Fruit fly (Drosophila melanogaster) whole organism, prepupa: ENCODE data around the gene Pde9.

Experiments used
- Blimp-1 ChIP-seq: fragments of 200-800 bp; sonication (Bioruptor generic); optimal IDR thresholded peaks from 3 replicates; lab custom pipeline; 2017; ENCODE audit warnings: missing biosample characterization, missing genetic modification characterization, mild to moderate bottlenecking, moderate library complexity, missing genetic modification reagents
- CG16779 ChIP-seq: fragments of 200-800 bp; sonication (Bioruptor generic); optimal IDR thresholded peaks from 3 replicates; lab custom pipeline; 2017; ENCODE audit warnings: missing biosample characterization, mild to moderate bottlenecking, missing genetic modification characterization
- CG6854 ChIP-seq: fragments of 200-800 bp; sonication (Bioruptor generic); optimal IDR thresholded peaks from 2 replicates; lab custom pipeline; 2017; ENCODE audit warnings: missing biosample characterization, mild to moderate bottlenecking, missing genetic modification characterization
- CG8632 ChIP-seq: fragments of 200-800 bp; sonication (Bioruptor generic); optimal IDR thresholded peaks from 3 replicates; lab custom pipeline; 2016; ENCODE audit warnings: missing biosample characterization, missing genetic modification characterization
- Eip75B ChIP-seq: fragments of 200-800 bp; sonication (Bioruptor generic); optimal IDR thresholded peaks from 3 replicates; lab custom pipeline; 2016; ENCODE audit warnings: missing biosample characterization, missing genetic modification characterization
- Ets21C ChIP-seq: fragments of 200-800 bp; sonication (Bioruptor generic); optimal IDR thresholded peaks from 3 replicates; lab custom pipeline; 2016; ENCODE audit warnings: missing biosample characterization, missing genetic modification characterization
- Sox102F ChIP-seq: fragments of 200-800 bp; sonication (Bioruptor generic); optimal IDR thresholded peaks from 2 replicates; lab custom pipeline; 2016; ENCODE audit warnings: missing biosample characterization, mild to moderate bottlenecking, missing genetic modification characterization
- achi ChIP-seq: fragments of 200-800 bp; sonication (Bioruptor generic); optimal IDR thresholded peaks from 3 replicates; lab custom pipeline; 2016; ENCODE audit warnings: missing biosample characterization, missing genetic modification characterization
- lz ChIP-seq: fragments of 200-800 bp; sonication (Bioruptor generic); optimal IDR thresholded peaks from 3 replicates; lab custom pipeline; 2016; ENCODE audit warnings: missing biosample characterization, missing genetic modification characterization
- ss ChIP-seq, 2 experiments: fragments of 200-800 bp; sonication (Bioruptor generic); optimal IDR thresholded peaks; 2 replicates in 1 of 2; 3 replicates in 1 of 2; lab custom pipeline; 2017 to 2018; ENCODE audit warnings: mild to moderate bottlenecking in 2 of 2, missing biosample characterization in 2 of 2, missing genetic modification characterization in 2 of 2, moderate library complexity in 1 of 2

dm6 chrX:12784690-12785441, 112.3 kb downstream of the Pde9 start, which contains the start of gene CG32647:
- TF ChIP-seq CG6854 (GFP tag; lab: Kevin White, UChicago) (no peak), achi (GFP tag; lab: Kevin White, UChicago) (no peak), Ets21C (GFP tag; lab: Kevin White, UChicago) (no peak), Sox102F (GFP tag; lab: Kevin White, UChicago) (no peak), CG8632 (GFP tag; lab: Kevin White, UChicago) (no peak), Eip75B (GFP tag; lab: Kevin White, UChicago) (no peak), ss (GFP tag; optimal IDR thresholded peaks at IDR 0.05; lab: Kevin White, UChicago) (no peak), lz (no peak), Blimp-1 (GFP tag; lab: Kevin White, UChicago) (no peak), CG16779 (tag; lab: Kevin White, UChicago) (no peak)
